Worm (Caenorhabditis elegans) whole organism, L4 larva: ENCODE measurements around the gene Y57A10C.1.

Experiments
- D1046.2 ChIP-seq: fragments of 200-800 bp; sonication (Bioruptor generic); IDR thresholded peaks from 2 replicates; pipeline ENCODE4 v1.3.6; 2022; ENCODE audit warnings: missing genetic modification characterization, missing compliant biosample characterization
- T26A8.4 ChIP-seq: fragments of 200-800 bp; sonication (Bioruptor generic); IDR thresholded peaks from 2 replicates; pipeline ENCODE4 v1.3.6; 2022; ENCODE audit warnings: missing genetic modification characterization, missing compliant biosample characterization
- Y48G9A.11 ChIP-seq: fragments of 200-800 bp; sonication (Bioruptor generic); IDR thresholded peaks from 2 replicates; pipeline ENCODE4 v1.3.6; 2022; ENCODE audit warnings: missing genetic modification reagents, missing genetic modification characterization, missing compliant biosample characterization
- Y75B8A.6 ChIP-seq: fragments of 200-800 bp; sonication (Bioruptor generic); IDR thresholded peaks from 2 replicates; pipeline ENCODE4 v1.3.6; 2022; ENCODE audit warnings: missing genetic modification reagents, missing genetic modification characterization, missing compliant biosample characterization
- aly-2 ChIP-seq: sonication (generic microtip); optimal IDR thresholded peaks from 2 replicates; lab custom pipeline; 2018; ENCODE audit warnings: missing biosample characterization, missing genetic modification characterization
- cey-2 ChIP-seq: sonication (generic microtip); optimal IDR thresholded peaks from 3 replicates; lab custom pipeline; 2017; ENCODE audit warnings: missing genetic modification characterization, mild to moderate bottlenecking, missing compliant biosample characterization, antibody characterized with exemption, borderline replicate concordance; ENCODE audit not compliant: insufficient read depth
- dmd-9 ChIP-seq: fragments of 200-800 bp; sonication (Bioruptor generic); IDR thresholded peaks from 2 replicates; pipeline ENCODE4 v1.3.6; 2022; ENCODE audit warnings: missing genetic modification reagents, missing genetic modification characterization, missing compliant biosample characterization
- dpl-1 ChIP-seq: fragments of 150-350 bp; optimal IDR thresholded peaks from 2 replicates; lab custom pipeline; 2014; ENCODE audit warnings: missing biosample characterization, missing genetic modification reagents, missing genetic modification characterization
- duxl-1 ChIP-seq: sonication (generic microtip); optimal IDR thresholded peaks from 2 replicates; lab custom pipeline; 2016; ENCODE audit warnings: mild to moderate bottlenecking, missing genetic modification characterization, moderate library complexity, missing compliant biosample characterization; ENCODE audit not compliant: poor library complexity
- dve-1 ChIP-seq: sonication (generic microtip); optimal IDR thresholded peaks from 2 replicates; lab custom pipeline; 2017; ENCODE audit warnings: antibody characterized with exemption, mild to moderate bottlenecking, missing genetic modification characterization, missing compliant biosample characterization; ENCODE audit not compliant: insufficient read depth
- egl-27 ChIP-seq: sonication (generic microtip); optimal IDR thresholded peaks from 3 replicates; lab custom pipeline; 2017; ENCODE audit warnings: missing biosample characterization, missing genetic modification reagents, missing genetic modification characterization
- fkh-10 ChIP-seq: fragments of 150-350 bp; optimal IDR thresholded peaks from 2 replicates; lab custom pipeline; 2014; ENCODE audit warnings: missing biosample characterization, missing genetic modification reagents, missing genetic modification characterization
- gei-8 ChIP-seq: fragments of 200-800 bp; sonication (Bioruptor generic); optimal IDR thresholded peaks from 2 replicates; lab custom pipeline; 2018; ENCODE audit warnings: mild to moderate bottlenecking, missing genetic modification characterization, missing compliant biosample characterization
- hif-1 ChIP-seq, 2 experiments: sonication (generic microtip); optimal IDR thresholded peaks; 2 replicates each; lab custom pipeline; 2016 to 2017; ENCODE audit warnings: missing compliant biosample characterization in 2 of 2, missing genetic modification characterization in 2 of 2, missing genetic modification reagents in 2 of 2, missing genotype in 2 of 2, mild to moderate bottlenecking in 1 of 2
- hlh-11 ChIP-seq: fragments of 200-800 bp; sonication (Bioruptor generic); optimal IDR thresholded peaks from 2 replicates; lab custom pipeline; 2018; ENCODE audit warnings: mild to moderate bottlenecking, missing genetic modification characterization, missing compliant biosample characterization
- lin-39 ChIP-seq: fragments of 150-350 bp; optimal IDR thresholded peaks from 2 replicates; lab custom pipeline; 2014; ENCODE audit warnings: missing biosample characterization, missing genetic modification reagents, missing genetic modification characterization
- lsy-2 ChIP-seq, 2 experiments: fragments of 150-350 bp in 1 of 2; sonication (generic microtip) in 1 of 2; optimal IDR thresholded peaks; 2 replicates each; lab custom pipeline; 2014 to 2017; ENCODE audit warnings: missing biosample characterization in 2 of 2, missing genetic modification characterization in 2 of 2
- madf-5 ChIP-seq, 2 experiments: fragments of 200-800 bp; sonication (Bioruptor generic); IDR thresholded peaks; 2 replicates each; pipeline ENCODE4 v1.3.6; 2022; ENCODE audit warnings: missing compliant biosample characterization in 2 of 2, missing genetic modification characterization in 2 of 2
- mdl-1 ChIP-seq, 2 experiments: fragments of 150-350 bp in 1 of 2; sonication (generic microtip) in 1 of 2; optimal IDR thresholded peaks; 2 replicates each; lab custom pipeline; 2014 to 2017; ENCODE audit warnings: missing biosample characterization in 2 of 2, missing genetic modification characterization in 2 of 2
- mes-2 ChIP-seq: sonication (generic microtip); optimal IDR thresholded peaks from 2 replicates; lab custom pipeline; 2016; ENCODE audit warnings: missing genotype, mild to moderate bottlenecking, missing genetic modification characterization, missing compliant biosample characterization; ENCODE audit not compliant: poor library complexity, severe bottlenecking
- mxl-3 ChIP-seq: fragments of 200-800 bp; sonication (Bioruptor generic); optimal IDR thresholded peaks from 2 replicates; lab custom pipeline; 2018; ENCODE audit warnings: mild to moderate bottlenecking, missing genetic modification characterization, missing compliant biosample characterization
- nhr-102 ChIP-seq: sonication (generic microtip); optimal IDR thresholded peaks from 2 replicates; lab custom pipeline; 2016; ENCODE audit warnings: mild to moderate bottlenecking, missing genetic modification characterization, moderate library complexity, missing compliant biosample characterization
- nhr-41 ChIP-seq: fragments of 200-800 bp; sonication (Bioruptor generic); IDR thresholded peaks from 2 replicates; pipeline ENCODE4 v1.3.6; 2022; ENCODE audit warnings: missing genetic modification reagents, missing genetic modification characterization, missing compliant biosample characterization
- nhr-48 ChIP-seq: sonication (generic microtip); optimal IDR thresholded peaks from 2 replicates; lab custom pipeline; 2016; ENCODE audit warnings: mild to moderate bottlenecking, missing genetic modification characterization, missing compliant biosample characterization
- nhr-6 ChIP-seq: fragments of 150-350 bp; optimal IDR thresholded peaks from 2 replicates; lab custom pipeline; 2014; ENCODE audit warnings: missing biosample characterization, missing genetic modification characterization
- pqm-1 ChIP-seq: sonication (generic microtip); optimal IDR thresholded peaks from 2 replicates; lab custom pipeline; 2017; ENCODE audit warnings: missing biosample characterization, missing genetic modification characterization
- rbr-2 ChIP-seq: sonication (generic microtip); optimal IDR thresholded peaks from 2 replicates; lab custom pipeline; 2016; ENCODE audit warnings: missing genotype, missing genetic modification characterization, missing compliant biosample characterization
- saeg-2 ChIP-seq: fragments of 200-800 bp; sonication (Bioruptor generic); IDR thresholded peaks from 2 replicates; pipeline ENCODE4 v1.3.6; 2022; ENCODE audit warnings: missing genetic modification reagents, missing genetic modification characterization, missing compliant biosample characterization
- snpc-4 ChIP-seq: fragments of 150-350 bp; optimal IDR thresholded peaks from 2 replicates; lab custom pipeline; 2014; ENCODE audit warnings: missing biosample characterization, missing genetic modification characterization
- spr-3 ChIP-seq: fragments of 200-800 bp; sonication (Bioruptor generic); optimal IDR thresholded peaks from 2 replicates; lab custom pipeline; 2018; ENCODE audit warnings: mild to moderate bottlenecking, missing genetic modification characterization, missing compliant biosample characterization
- unc-62 ChIP-seq, 3 experiments: fragments of 150-350 bp in 1 of 3; sonication (generic microtip); optimal IDR thresholded peaks in 2 of 3; peaks in 1 of 3; 1 replicate in 1 of 3; 2 replicates in 2 of 3; lab custom pipeline; 2014 to 2017; ENCODE audit warnings: missing biosample characterization in 3 of 3, missing genetic modification characterization in 3 of 3, missing genetic modification reagents in 3 of 3, missing genotype in 1 of 3
- zfp-3 ChIP-seq: fragments of 200-800 bp; sonication (Bioruptor generic); conservative IDR thresholded peaks from 2 replicates; pipeline ENCODE4 v1.3.6; 2022; ENCODE audit warnings: missing genetic modification reagents, missing genetic modification characterization, missing compliant biosample characterization
- zip-11 ChIP-seq: fragments of 200-800 bp; sonication (Bioruptor generic); IDR thresholded peaks from 2 replicates; pipeline ENCODE4 v1.3.6; 2022; ENCODE audit warnings: missing genetic modification characterization, missing compliant biosample characterization
- ztf-7 ChIP-seq: fragments of 150-350 bp; optimal IDR thresholded peaks from 2 replicates; lab custom pipeline; 2014; ENCODE audit warnings: missing biosample characterization, missing genetic modification characterization

Gene Y57A10C.1

DNA sequence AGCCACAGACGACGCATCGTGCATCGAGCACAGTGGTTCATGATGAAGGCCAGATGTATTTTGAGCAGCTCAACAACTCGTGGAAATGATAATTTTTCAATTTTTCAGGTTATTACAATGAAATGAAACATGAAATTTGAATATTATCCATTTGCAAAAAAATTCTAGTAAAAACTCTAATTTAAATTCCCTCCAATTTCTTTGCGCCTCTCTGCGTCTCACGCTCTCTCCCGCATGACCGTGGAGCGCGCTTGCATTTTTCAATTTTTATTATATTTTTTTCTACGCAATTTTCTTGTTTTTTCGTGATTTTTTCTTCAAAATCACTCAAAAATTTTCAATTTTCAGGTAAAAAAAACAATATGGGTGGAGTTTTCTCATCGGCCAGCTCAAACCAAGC, 47.1 kb upstream of the Y57A10C.1 start, which contains the start of gene tag-281 (continued):
- TF ChIP-seq snpc-4 (tag; lab: Kevin White, UChicago), result peak; percentile 14
- no peak for TF ChIP-seq aly-2 (tag; lab: Kevin White, UChicago)
- TF ChIP-seq Y48G9A.11 (GFP tag; lab: Robert Waterston, UW), result no peak
- peak in 1 of 2 experiments; percentile 59 for TF ChIP-seq hif-1 (tag; optimal IDR thresholded peaks at IDR 0.05; lab: Kevin White, UChicago)
- TF ChIP-seq ztf-7 (tag; lab: Kevin White, UChicago), result no peak
- TF ChIP-seq unc-62 (GFP tag; optimal IDR thresholded peaks at IDR 0.05 in 1 of 2; lab: Kevin White, UChicago), result peak in 1 of 2 experiments; percentile 45
- TF ChIP-seq unc-62 (tag; optimal IDR thresholded peaks at IDR 0.05; lab: Kevin White, UChicago), result no peak
- no peak for TF ChIP-seq mxl-3 (GFP tag; lab: Kevin White, UChicago)
- peak; percentile 41; the same call in 1 of the 2 replicates for TF ChIP-seq T26A8.4
- no peak for TF ChIP-seq saeg-2 (GFP tag; lab: Robert Waterston, UW)
- peak; percentile 21 for TF ChIP-seq fkh-10
- TF ChIP-seq hlh-11 (tag; lab: Kevin White, UChicago), result peak; percentile 49
- TF ChIP-seq rbr-2, result peak; percentile 52
- TF ChIP-seq nhr-6 (tag; lab: Kevin White, UChicago), result peak; percentile 68
- no peak for TF ChIP-seq duxl-1
- peak in 1 of 2 experiments; percentile 17 for TF ChIP-seq mdl-1 (tag; optimal IDR thresholded peaks at IDR 0.05; lab: Kevin White, UChicago)
- peak; percentile 96 for TF ChIP-seq dpl-1 (GFP tag; lab: Kevin White, UChicago)
- TF ChIP-seq pqm-1 (tag; lab: Kevin White, UChicago), result no peak
- TF ChIP-seq spr-3 (GFP tag; lab: Kevin White, UChicago), result no peak
- no peak for TF ChIP-seq madf-5 (GFP tag; IDR thresholded peaks at IDR 0.05; lab: Robert Waterston, UW)
- peak in 1 of 2 experiments; percentile 90 for TF ChIP-seq lsy-2 (tag; optimal IDR thresholded peaks at IDR 0.05; lab: Kevin White, UChicago)

- TF ChIP-seq zip-11 (GFP tag; lab: Robert Waterston, UW), result no peak
- TF ChIP-seq zfp-3 (GFP tag; lab: Robert Waterston, UW), result no peak
- no peak for TF ChIP-seq gei-8 (GFP tag; lab: Kevin White, UChicago)
- TF ChIP-seq nhr-41, result no peak
- TF ChIP-seq cey-2 (tag; lab: Kevin White, UChicago), result no peak
- no peak for TF ChIP-seq egl-27
- no peak for TF ChIP-seq mes-2
- TF ChIP-seq Y48G9A.11 (GFP tag; lab: Robert Waterston, UW), result no peak
- TF ChIP-seq dmd-9, result no peak
- TF ChIP-seq dve-1 (tag; lab: Kevin White, UChicago), result no peak
- TF ChIP-seq nhr-102 (tag; lab: Kevin White, UChicago), result no peak
- no peak for TF ChIP-seq aly-2 (tag; lab: Kevin White, UChicago)
- no peak for TF ChIP-seq lin-39 (tag; lab: Kevin White, UChicago)
These were observed 45.0 kb upstream of the Y57A10C.1 start, which contains the start of gene sre-38 for ce11 chrII:12457275-12457674. sre-38 (plus strand) TSS chrII:12457575.

- TF ChIP-seq D1046.2 (GFP tag; lab: Robert Waterston, UW) (no peak), unc-62 (GFP tag; optimal IDR thresholded peaks at IDR 0.05 in 1 of 2; lab: Kevin White, UChicago) (no peak), unc-62 (tag; optimal IDR thresholded peaks at IDR 0.05; lab: Kevin White, UChicago) (no peak), nhr-48 (tag; lab: Kevin White, UChicago) (no peak), Y75B8A.6 (no peak), dve-1 (tag; lab: Kevin White, UChicago) (no peak)
These were observed 44.3 kb upstream of the Y57A10C.1 start, which contains the start of gene sre-32 for ce11 chrII:12456633-12457032. sre-32 (minus strand) TSS chrII:12456733.
